Fruit fly (Drosophila melanogaster) whole organism, embryonic: ENCODE data around the gene CG32647.

Experiments
- BEAF-32 ChIP-seq: fragments of 200-800 bp; sonication (Bioruptor generic); optimal IDR thresholded peaks from 3 replicates; lab custom pipeline; 2017; ENCODE audit warnings: missing biosample characterization, missing genetic modification characterization, mild to moderate bottlenecking, moderate library complexity, missing genetic modification reagents
- Bgb ChIP-seq: fragments of 200-800 bp; sonication (Bioruptor generic); IDR thresholded peaks from 2 replicates; pipeline ENCODE4 v1.3.6; 2022; ENCODE audit warnings: missing biosample characterization, missing genetic modification characterization; ENCODE audit not compliant: partially characterized antibody
- CG10462 ChIP-seq: fragments of 200-800 bp; sonication (Bioruptor generic); optimal IDR thresholded peaks from 2 replicates; lab custom pipeline; 2016; ENCODE audit warnings: missing biosample characterization, missing genetic modification characterization
- CG11560 ChIP-seq: fragments of 200-800 bp; sonication (Bioruptor generic); IDR thresholded peaks from 3 replicates; pipeline ENCODE4 v1.3.6; 2022; ENCODE audit warnings: missing biosample characterization, missing genetic modification characterization
- CG11723 ChIP-seq: fragments of 200-800 bp; sonication (Bioruptor generic); optimal IDR thresholded peaks from 2 replicates; lab custom pipeline; 2017; ENCODE audit warnings: missing biosample characterization, mild to moderate bottlenecking, missing genetic modification characterization
- CG12071 ChIP-seq: fragments of 200-800 bp; sonication (Bioruptor generic); optimal IDR thresholded peaks from 3 replicates; lab custom pipeline; 2018; ENCODE audit warnings: missing biosample characterization, mild to moderate bottlenecking, missing genetic modification characterization
- CG13287 ChIP-seq: fragments of 200-800 bp; sonication (Bioruptor generic); IDR thresholded peaks from 2 replicates; pipeline ENCODE4 v1.3.6; 2022; ENCODE audit warnings: missing biosample characterization, missing genetic modification characterization; ENCODE audit not compliant: partially characterized antibody
- CG13424 ChIP-seq: fragments of 200-800 bp; sonication (Bioruptor generic); optimal IDR thresholded peaks from 2 replicates; lab custom pipeline; 2019; ENCODE audit warnings: missing biosample characterization, mild to moderate bottlenecking, missing genetic modification characterization, moderate library complexity
- CG17359 ChIP-seq: fragments of 200-800 bp; sonication (Bioruptor generic); optimal IDR thresholded peaks from 3 replicates; lab custom pipeline; 2018; ENCODE audit warnings: missing biosample characterization, mild to moderate bottlenecking, missing genetic modification characterization, moderate library complexity
- CG17912 ChIP-seq: fragments of 200-800 bp; sonication (Bioruptor generic); optimal IDR thresholded peaks from 2 replicates; lab custom pipeline; 2018; ENCODE audit warnings: missing biosample characterization, mild to moderate bottlenecking, missing genetic modification characterization
- CG31388 ChIP-seq: fragments of 200-800 bp; sonication (Bioruptor generic); optimal IDR thresholded peaks from 2 replicates; lab custom pipeline; 2016; ENCODE audit warnings: missing biosample characterization, missing genetic modification characterization
- CG32772 ChIP-seq: fragments of 200-800 bp; sonication (Bioruptor generic); IDR thresholded peaks from 2 replicates; pipeline ENCODE4 v1.3.6; 2022; ENCODE audit warnings: missing biosample characterization, missing genetic modification characterization
- CG4617 ChIP-seq: fragments of 200-800 bp; sonication (Bioruptor generic); optimal IDR thresholded peaks from 3 replicates; lab custom pipeline; 2016; ENCODE audit warnings: missing biosample characterization, missing genetic modification characterization, borderline replicate concordance
- CG4820 ChIP-seq: fragments of 200-800 bp; sonication (Bioruptor generic); optimal IDR thresholded peaks from 3 replicates; lab custom pipeline; 2016; ENCODE audit warnings: missing biosample characterization, missing genetic modification characterization
- CG5953 ChIP-seq: fragments of 200-800 bp; sonication (Bioruptor generic); IDR thresholded peaks from 2 replicates; pipeline ENCODE4 v1.3.6; 2022; ENCODE audit warnings: missing biosample characterization, missing genetic modification characterization
- CG6765 ChIP-seq: fragments of 200-800 bp; sonication (Bioruptor generic); optimal IDR thresholded peaks from 3 replicates; lab custom pipeline; 2017; ENCODE audit warnings: missing biosample characterization, mild to moderate bottlenecking, missing genetic modification characterization
- CG7556 ChIP-seq: fragments of 200-800 bp; sonication (Bioruptor generic); optimal IDR thresholded peaks from 2 replicates; lab custom pipeline; 2017; ENCODE audit warnings: missing biosample characterization, mild to moderate bottlenecking, missing genetic modification characterization
- CG8290 ChIP-seq, 3 experiments: fragments of 200-800 bp; sonication (Bioruptor generic); optimal IDR thresholded peaks; 2 replicates each; lab custom pipeline; 2016 to 2019; ENCODE audit warnings: missing biosample characterization in 3 of 3, missing genetic modification characterization in 3 of 3, mild to moderate bottlenecking in 2 of 3, moderate library complexity in 1 of 3
- Dip2 ChIP-seq: fragments of 200-800 bp; sonication (Bioruptor generic); IDR thresholded peaks from 2 replicates; pipeline ENCODE4 v1.3.6; 2022; ENCODE audit warnings: missing biosample characterization, missing genetic modification characterization
- Dref ChIP-seq: fragments of 200-800 bp; sonication (Bioruptor generic); IDR thresholded peaks from 2 replicates; pipeline ENCODE4 v1.3.6; 2022; ENCODE audit warnings: missing biosample characterization, missing genetic modification characterization
- Ets97D ChIP-seq: fragments of 200-800 bp; sonication (Bioruptor generic); optimal IDR thresholded peaks from 3 replicates; lab custom pipeline; 2016; ENCODE audit warnings: missing biosample characterization, missing genetic modification characterization
- HLH54F ChIP-seq: fragments of 200-800 bp; sonication (Bioruptor generic); optimal IDR thresholded peaks from 3 replicates; lab custom pipeline; 2016; ENCODE audit warnings: missing biosample characterization, missing genetic modification characterization
- HmgD ChIP-seq: fragments of 200-800 bp; sonication (Bioruptor generic); optimal IDR thresholded peaks from 3 replicates; lab custom pipeline; 2016; ENCODE audit warnings: missing biosample characterization, missing genetic modification characterization
- Hr39 ChIP-seq: fragments of >200 bp; optimal IDR thresholded peaks from 2 replicates; lab custom pipeline; 2017
- Jarid2 ChIP-seq: fragments of 200-800 bp; sonication (Bioruptor generic); optimal IDR thresholded peaks from 3 replicates; lab custom pipeline; 2017; ENCODE audit warnings: mild to moderate bottlenecking, missing biosample characterization, missing genetic modification reagents, missing genetic modification characterization
- Neu2 ChIP-seq: fragments of 200-800 bp; sonication (Bioruptor generic); optimal IDR thresholded peaks from 3 replicates; lab custom pipeline; 2016; ENCODE audit warnings: missing biosample characterization, missing genetic modification characterization, borderline replicate concordance
- Rfx ChIP-seq: fragments of 200-800 bp; sonication (Bioruptor generic); IDR thresholded peaks from 2 replicates; pipeline ENCODE4 v1.3.6; 2022; ENCODE audit warnings: missing biosample characterization, missing genetic modification characterization
- TFAM ChIP-seq: fragments of 200-800 bp; sonication (Bioruptor generic); optimal IDR thresholded peaks from 2 replicates; lab custom pipeline; 2017; ENCODE audit warnings: missing biosample characterization, missing genetic modification characterization, inconsistent platforms
- Tbp ChIP-seq: fragments of >200 bp; optimal IDR thresholded peaks from 2 replicates; lab custom pipeline; 2018; ENCODE audit warnings: missing biosample characterization, missing genetic modification characterization
- abd-A ChIP-seq: fragments of 200-800 bp; sonication (Bioruptor generic); optimal IDR thresholded peaks from 3 replicates; lab custom pipeline; 2019; ENCODE audit warnings: missing biosample characterization, mild to moderate bottlenecking, missing genetic modification characterization, moderate library complexity
- bigmax ChIP-seq: fragments of 200-800 bp; sonication (Bioruptor generic); optimal IDR thresholded peaks from 2 replicates; lab custom pipeline; 2018; ENCODE audit warnings: missing biosample characterization, mild to moderate bottlenecking, missing genetic modification characterization
- chinmo ChIP-seq: fragments of 200-800 bp; sonication (Bioruptor generic); IDR thresholded peaks from 4 replicates; pipeline ENCODE4 v1.3.6; 2022; ENCODE audit warnings: missing biosample characterization, missing genetic modification characterization; ENCODE audit not compliant: partially characterized antibody
- corto ChIP-seq: fragments of 200-800 bp; sonication (Bioruptor generic); optimal IDR thresholded peaks from 2 replicates; lab custom pipeline; 2016; ENCODE audit warnings: missing biosample characterization, mild to moderate bottlenecking, missing genetic modification characterization, moderate library complexity
- dmrt11E ChIP-seq: fragments of 200-800 bp; sonication (Bioruptor generic); optimal IDR thresholded peaks from 3 replicates; lab custom pipeline; 2018; ENCODE audit warnings: missing biosample characterization, mild to moderate bottlenecking, missing genetic modification characterization, moderate library complexity
- emc ChIP-seq: fragments of 200-800 bp; sonication (Bioruptor generic); optimal IDR thresholded peaks from 2 replicates; lab custom pipeline; 2016; ENCODE audit warnings: missing biosample characterization, missing genetic modification characterization
- gsb ChIP-seq: fragments of 200-800 bp; sonication (Bioruptor generic); IDR thresholded peaks from 2 replicates; pipeline ENCODE4 v1.3.6; 2022; ENCODE audit warnings: missing biosample characterization, missing genetic modification characterization
- gsb-n ChIP-seq: fragments of 200-800 bp; sonication (Bioruptor generic); optimal IDR thresholded peaks from 3 replicates; lab custom pipeline; 2018; ENCODE audit warnings: missing biosample characterization, mild to moderate bottlenecking, missing genetic modification characterization
- hb ChIP-seq: fragments of 200-800 bp; sonication (Bioruptor generic); IDR thresholded peaks from 3 replicates; pipeline ENCODE4 v1.3.6; 2022; ENCODE audit warnings: missing biosample characterization, missing genetic modification characterization; ENCODE audit not compliant: partially characterized antibody
- inv ChIP-seq: fragments of 200-800 bp; sonication (Bioruptor generic); IDR thresholded peaks from 2 replicates; pipeline ENCODE4 v1.3.6; 2022; ENCODE audit warnings: missing biosample characterization, missing genetic modification characterization; ENCODE audit not compliant: partially characterized antibody
- knrl ChIP-seq: fragments of 200-800 bp; sonication (Bioruptor generic); IDR thresholded peaks from 3 replicates; pipeline ENCODE4 v1.3.6; 2022; ENCODE audit warnings: missing biosample characterization, missing genetic modification characterization; ENCODE audit not compliant: partially characterized antibody
- mld ChIP-seq: fragments of 200-800 bp; sonication (Bioruptor generic); IDR thresholded peaks from 3 replicates; pipeline ENCODE4 v1.3.6; 2022; ENCODE audit warnings: missing biosample characterization, missing genetic modification characterization; ENCODE audit not compliant: partially characterized antibody
- onecut ChIP-seq: fragments of 200-800 bp; sonication (Bioruptor generic); IDR thresholded peaks from 2 replicates; pipeline ENCODE4 v1.3.6; 2022; ENCODE audit warnings: missing biosample characterization, missing genetic modification characterization
- repo ChIP-seq: fragments of 200-800 bp; sonication (Bioruptor generic); optimal IDR thresholded peaks from 2 replicates; lab custom pipeline; 2016; ENCODE audit warnings: missing biosample characterization, missing genetic modification characterization
- scrt ChIP-seq: fragments of 200-800 bp; sonication (Bioruptor generic); optimal IDR thresholded peaks from 2 replicates; lab custom pipeline; 2018; ENCODE audit warnings: missing biosample characterization, mild to moderate bottlenecking, missing genetic modification characterization, moderate library complexity
- tap ChIP-seq: fragments of 200-800 bp; optimal IDR thresholded peaks from 3 replicates; lab custom pipeline; 2019; ENCODE audit warnings: missing biosample characterization, mild to moderate bottlenecking, missing genetic modification characterization, moderate library complexity
- ttk ChIP-seq: fragments of 200-800 bp; sonication (Bioruptor generic); IDR thresholded peaks from 2 replicates; pipeline ENCODE4 v2.1.2; 2022; ENCODE audit warnings: missing biosample characterization, missing genetic modification characterization
- twi ChIP-seq: fragments of 200-800 bp; optimal IDR thresholded peaks from 2 replicates; lab custom pipeline; 2019; ENCODE audit warnings: missing biosample characterization, mild to moderate bottlenecking, missing genetic modification characterization, moderate library complexity
- vnd ChIP-seq: fragments of 200-800 bp; sonication (Bioruptor generic); IDR thresholded peaks from 3 replicates; pipeline ENCODE4 v1.3.6; 2022; ENCODE audit warnings: missing biosample characterization, missing genetic modification characterization; ENCODE audit not compliant: partially characterized antibody
- wdn ChIP-seq: fragments of 200-800 bp; sonication (Bioruptor generic); IDR thresholded peaks from 2 replicates; pipeline ENCODE4 v1.3.6; 2022; ENCODE audit warnings: missing biosample characterization, missing genetic modification characterization
- wek ChIP-seq: fragments of 200-800 bp; sonication (Bioruptor generic); optimal IDR thresholded peaks from 3 replicates; lab custom pipeline; 2018; ENCODE audit warnings: missing biosample characterization, mild to moderate bottlenecking, missing genetic modification characterization, moderate library complexity
- zfh1 ChIP-seq: fragments of 200-800 bp; sonication (Bioruptor generic); IDR thresholded peaks from 3 replicates; pipeline ENCODE4 v1.3.6; 2022; ENCODE audit warnings: missing biosample characterization, missing genetic modification characterization

Gene CG32647

DNA sequence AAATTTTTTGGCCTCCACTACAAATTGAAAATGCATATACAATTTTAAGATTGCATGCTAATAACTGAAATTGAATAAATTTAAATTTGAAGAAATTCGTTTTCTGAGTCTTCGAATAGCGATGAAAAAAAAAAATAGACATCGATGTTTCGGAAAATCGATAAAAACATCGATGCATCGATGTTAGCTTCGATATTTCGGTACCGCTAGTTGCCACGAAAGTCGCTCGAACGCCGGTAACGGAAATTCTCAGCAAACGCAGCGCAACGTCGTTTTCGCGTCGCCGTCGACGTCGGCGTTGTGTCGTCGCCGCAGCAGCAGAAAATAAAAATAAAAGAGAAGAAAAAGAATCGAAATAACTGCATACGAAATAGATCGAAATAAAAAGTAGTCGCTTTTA is 19.7 kb downstream of the CG32647 start, which contains the start of gene Agpat1 (continued):
- TF ChIP-seq onecut (GFP tag; lab: Robert Waterston, UW) (no peak), Rfx (GFP tag; lab: Robert Waterston, UW) (no peak), CG17912 (GFP tag; lab: Kevin White, UChicago) (no peak), wdn (GFP tag; lab: Robert Waterston, UW) (no peak), Tbp (GFP tag; lab: Kevin White, UChicago) (no peak), gsb (GFP tag; lab: Robert Waterston, UW) (no peak), scrt (no peak), CG6765 (GFP tag; lab: Kevin White, UChicago) (no peak), twi (no peak), CG4617 (no peak), bigmax (GFP tag; lab: Kevin White, UChicago) (no peak), CG13287 (GFP tag; lab: Robert Waterston, UW) (peak; percentile 88), CG17359 (tag; lab: Kevin White, UChicago) (peak; percentile 2), vnd (GFP tag; lab: Robert Waterston, UW) (peak; percentile 68), ttk (GFP tag; lab: Robert Waterston, UW) (no peak), dmrt11E (tag; lab: Kevin White, UChicago) (no peak), corto (no peak), CG8290 (GFP tag; optimal IDR thresholded peaks at IDR 0.05; lab: Kevin White, UChicago) (no peak), CG8290 (tag; optimal IDR thresholded peaks at IDR 0.05; lab: Kevin White, UChicago) (no peak), CG31388 (GFP tag; lab: Kevin White, UChicago) (no peak), knrl (peak; percentile 76), BEAF-32 (GFP tag; lab: Kevin White, UChicago) (peak; percentile 71), Dref (GFP tag; lab: Robert Waterston, UW) (peak; percentile 78), CG32772 (GFP tag; lab: Robert Waterston, UW) (no peak), CG13424 (tag; lab: Kevin White, UChicago) (no peak), CG10462 (GFP tag; lab: Kevin White, UChicago) (peak; percentile 67), Hr39 (lab: Kevin White, UChicago) (no peak), hb (peak; percentile 78; the same call in 2 of the 3 replicates), CG12071 (GFP tag; lab: Kevin White, UChicago) (no peak), Bgb (GFP tag; lab: Robert Waterston, UW) (peak; percentile 72), CG4820 (GFP tag; lab: Kevin White, UChicago) (no peak), gsb-n (tag; lab: Kevin White, UChicago) (no peak), TFAM (no peak), wek (GFP tag; lab: Kevin White, UChicago) (no peak), CG7556 (GFP tag; lab: Kevin White, UChicago) (no peak), inv (peak; percentile 55), HLH54F (no peak), zfh1 (GFP tag; lab: Robert Waterston, UW) (no peak), Neu2 (GFP tag; lab: Kevin White, UChicago) (no peak), HmgD (GFP tag; lab: Kevin White, UChicago) (no peak), Ets97D (GFP tag; lab: Kevin White, UChicago) (no peak), CG5953 (no peak), Dip2 (GFP tag; lab: Robert Waterston, UW) (no peak), abd-A (tag; lab: Kevin White, UChicago) (no peak), Jarid2 (GFP tag; lab: Kevin White, UChicago) (no peak), mld (peak; percentile 83), tap (tag; lab: Kevin White, UChicago) (no peak), chinmo (peak; percentile 88; the same call in 3 of the 4 replicates), emc (GFP tag; lab: Kevin White, UChicago) (no peak), repo (GFP tag; lab: Kevin White, UChicago) (no peak), CG11723 (GFP tag; lab: Kevin White, UChicago) (no peak), CG11560 (tag; lab: Robert Waterston, UW) (no peak)
